Fruit fly (Drosophila melanogaster) whole organism, prepupa: ENCODE measurements around the gene Ugalt.
A peak's percentile ranks its signal among the peaks of the same experiment; 100 is the strongest.

Experiments used
- Blimp-1 ChIP-seq: fragments of 200-800 bp; sonication (Bioruptor generic); optimal IDR thresholded peaks from 3 replicates; lab custom pipeline; 2017; ENCODE audit warnings: missing biosample characterization, missing genetic modification characterization, mild to moderate bottlenecking, moderate library complexity, missing genetic modification reagents
- CG10631 ChIP-seq: fragments of 200-800 bp; sonication (Bioruptor generic); optimal IDR thresholded peaks from 2 replicates; lab custom pipeline; 2016; ENCODE audit warnings: missing biosample characterization, missing genetic modification characterization
- CG11294 ChIP-seq: fragments of 200-800 bp; sonication (Bioruptor generic); IDR thresholded peaks from 2 replicates; pipeline ENCODE4 v1.3.6; 2022; ENCODE audit warnings: missing biosample characterization, missing genetic modification characterization
- CG11902 ChIP-seq: fragments of 200-800 bp; sonication (Bioruptor generic); optimal IDR thresholded peaks from 3 replicates; lab custom pipeline; 2016; ENCODE audit warnings: missing biosample characterization, missing genetic modification characterization
- CG1621 ChIP-seq: fragments of 200-800 bp; sonication (Bioruptor generic); optimal IDR thresholded peaks from 3 replicates; lab custom pipeline; 2018; ENCODE audit warnings: missing biosample characterization, mild to moderate bottlenecking, missing genetic modification characterization
- CG16779 ChIP-seq: fragments of 200-800 bp; sonication (Bioruptor generic); optimal IDR thresholded peaks from 3 replicates; lab custom pipeline; 2017; ENCODE audit warnings: missing biosample characterization, mild to moderate bottlenecking, missing genetic modification characterization
- CG31627 ChIP-seq: fragments of 200-800 bp; sonication (Bioruptor generic); optimal IDR thresholded peaks from 3 replicates; lab custom pipeline; 2016; ENCODE audit warnings: missing biosample characterization, missing genetic modification characterization
- CG32006 ChIP-seq: fragments of 200-800 bp; sonication (Bioruptor generic); optimal IDR thresholded peaks from 3 replicates; lab custom pipeline; 2017; ENCODE audit warnings: missing biosample characterization, mild to moderate bottlenecking, missing genetic modification characterization
- CG34406 ChIP-seq: fragments of 200-800 bp; sonication (Bioruptor generic); optimal IDR thresholded peaks from 3 replicates; lab custom pipeline; 2016; ENCODE audit warnings: missing biosample characterization, missing genetic modification characterization
- CG3919 ChIP-seq: fragments of 200-800 bp; sonication (Bioruptor generic); optimal IDR thresholded peaks from 3 replicates; lab custom pipeline; 2016; ENCODE audit warnings: missing biosample characterization, missing genetic modification characterization
- CG4318 ChIP-seq: fragments of 200-800 bp; sonication (Bioruptor generic); optimal IDR thresholded peaks from 3 replicates; lab custom pipeline; 2017; ENCODE audit warnings: missing biosample characterization, mild to moderate bottlenecking, missing genetic modification characterization
- CG6276 ChIP-seq: fragments of 200-800 bp; sonication (Bioruptor generic); optimal IDR thresholded peaks from 2 replicates; lab custom pipeline; 2017; ENCODE audit warnings: missing biosample characterization, mild to moderate bottlenecking, missing genetic modification characterization
- CG6792 ChIP-seq: fragments of 200-800 bp; sonication (Bioruptor generic); optimal IDR thresholded peaks from 3 replicates; lab custom pipeline; 2016; ENCODE audit warnings: missing biosample characterization, missing genetic modification characterization
- CG6854 ChIP-seq: fragments of 200-800 bp; sonication (Bioruptor generic); optimal IDR thresholded peaks from 2 replicates; lab custom pipeline; 2017; ENCODE audit warnings: missing biosample characterization, mild to moderate bottlenecking, missing genetic modification characterization
- CG7368 ChIP-seq: fragments of 200-800 bp; sonication (Bioruptor generic); optimal IDR thresholded peaks from 3 replicates; lab custom pipeline; 2016; ENCODE audit warnings: missing biosample characterization, missing genetic modification characterization
- CG8632 ChIP-seq: fragments of 200-800 bp; sonication (Bioruptor generic); optimal IDR thresholded peaks from 3 replicates; lab custom pipeline; 2016; ENCODE audit warnings: missing biosample characterization, missing genetic modification characterization
- CG9139 ChIP-seq: fragments of 200-800 bp; sonication (Bioruptor generic); optimal IDR thresholded peaks from 3 replicates; lab custom pipeline; 2017; ENCODE audit warnings: missing biosample characterization, mild to moderate bottlenecking, missing genetic modification characterization
- Eip75B ChIP-seq: fragments of 200-800 bp; sonication (Bioruptor generic); optimal IDR thresholded peaks from 3 replicates; lab custom pipeline; 2016; ENCODE audit warnings: missing biosample characterization, missing genetic modification characterization
- Eip78C ChIP-seq: fragments of 200-800 bp; sonication (Bioruptor generic); peaks from one replicate; lab custom pipeline; 2016; ENCODE audit warnings: missing biosample characterization, missing genetic modification characterization
- Eip93F ChIP-seq: fragments of 200-800 bp; sonication (Bioruptor generic); optimal IDR thresholded peaks from 2 replicates; lab custom pipeline; 2016; ENCODE audit warnings: missing biosample characterization, mild to moderate bottlenecking, missing genetic modification characterization
- Hr38 ChIP-seq: sonication (Bioruptor generic); optimal IDR thresholded peaks from 2 replicates; lab custom pipeline; 2016; ENCODE audit warnings: missing biosample characterization, missing genetic modification characterization
- Hr39 ChIP-seq: fragments of 200-800 bp; sonication (Bioruptor generic); optimal IDR thresholded peaks from 2 replicates; lab custom pipeline; 2016; ENCODE audit warnings: missing biosample characterization, missing genetic modification characterization
- Hr4 ChIP-seq: fragments of 200-800 bp; sonication (Bioruptor generic); optimal IDR thresholded peaks from 3 replicates; lab custom pipeline; 2016; ENCODE audit warnings: missing biosample characterization, missing genetic modification characterization
- Lpt ChIP-seq: fragments of 200-800 bp; sonication (Bioruptor generic); optimal IDR thresholded peaks from 3 replicates; lab custom pipeline; 2016; ENCODE audit warnings: missing biosample characterization, missing genetic modification characterization
- Met ChIP-seq: fragments of 200-800 bp; sonication (Bioruptor generic); optimal IDR thresholded peaks from 3 replicates; lab custom pipeline; 2016; ENCODE audit warnings: missing biosample characterization, missing genetic modification characterization
- Sox102F ChIP-seq: fragments of 200-800 bp; sonication (Bioruptor generic); optimal IDR thresholded peaks from 2 replicates; lab custom pipeline; 2016; ENCODE audit warnings: missing biosample characterization, mild to moderate bottlenecking, missing genetic modification characterization
- Sox14 ChIP-seq: fragments of 200-800 bp; sonication (Bioruptor generic); optimal IDR thresholded peaks from 3 replicates; lab custom pipeline; 2016; ENCODE audit warnings: missing biosample characterization, missing genetic modification characterization
- achi ChIP-seq: fragments of 200-800 bp; sonication (Bioruptor generic); optimal IDR thresholded peaks from 3 replicates; lab custom pipeline; 2016; ENCODE audit warnings: missing biosample characterization, missing genetic modification characterization
- cyc ChIP-seq: fragments of 200-800 bp; sonication (Bioruptor generic); optimal IDR thresholded peaks from 3 replicates; lab custom pipeline; 2016; ENCODE audit warnings: missing biosample characterization, missing genetic modification characterization
- dsx ChIP-seq: fragments of 200-800 bp; optimal IDR thresholded peaks from 3 replicates; lab custom pipeline; 2019; ENCODE audit warnings: missing biosample characterization, mild to moderate bottlenecking, missing genetic modification characterization, moderate library complexity; ENCODE audit not compliant: poor library complexity, severe bottlenecking
- fd59A ChIP-seq: fragments of 200-800 bp; sonication (Bioruptor generic); optimal IDR thresholded peaks from 2 replicates; lab custom pipeline; 2017; ENCODE audit warnings: missing biosample characterization, mild to moderate bottlenecking, missing genetic modification characterization, missing genetic modification reagents
- fd85E ChIP-seq: fragments of 200-800 bp; sonication (Bioruptor generic); optimal IDR thresholded peaks from 3 replicates; lab custom pipeline; 2016; ENCODE audit warnings: missing biosample characterization, missing genetic modification characterization
- fkh ChIP-seq: fragments of 200-800 bp; sonication (Bioruptor generic); optimal IDR thresholded peaks from 3 replicates; lab custom pipeline; 2017; ENCODE audit warnings: missing biosample characterization, mild to moderate bottlenecking, missing genetic modification characterization, moderate library complexity
- lz ChIP-seq: fragments of 200-800 bp; sonication (Bioruptor generic); optimal IDR thresholded peaks from 3 replicates; lab custom pipeline; 2016; ENCODE audit warnings: missing biosample characterization, missing genetic modification characterization
- net ChIP-seq: fragments of 200-800 bp; sonication (Bioruptor generic); optimal IDR thresholded peaks from 3 replicates; lab custom pipeline; 2016; ENCODE audit warnings: missing biosample characterization, missing genetic modification characterization
- pdm3 ChIP-seq: fragments of 200-800 bp; sonication (Bioruptor generic); optimal IDR thresholded peaks from 3 replicates; lab custom pipeline; 2016; ENCODE audit warnings: missing biosample characterization, missing genetic modification characterization
- ss ChIP-seq, 2 experiments: fragments of 200-800 bp; sonication (Bioruptor generic); optimal IDR thresholded peaks; 2 replicates in 1 of 2; 3 replicates in 1 of 2; lab custom pipeline; 2017 to 2018; ENCODE audit warnings: mild to moderate bottlenecking in 2 of 2, missing biosample characterization in 2 of 2, missing genetic modification characterization in 2 of 2, moderate library complexity in 1 of 2
- svp ChIP-seq: fragments of 200-800 bp; sonication (Bioruptor generic); peaks from one replicate; lab custom pipeline; 2016; ENCODE audit warnings: missing biosample characterization, missing genetic modification characterization
- vri ChIP-seq: fragments of 200-800 bp; sonication (Bioruptor generic); optimal IDR thresholded peaks from 3 replicates; lab custom pipeline; 2016; ENCODE audit warnings: missing biosample characterization, mild to moderate bottlenecking, missing genetic modification characterization

The Ugalt gene

dm6 chrX:2657220-2657619 is 46.4 kb downstream of the Ugalt start:
- peak; percentile 49 for TF ChIP-seq svp
- no peak for TF ChIP-seq dsx (GFP tag; lab: Kevin White, UChicago)
- peak; percentile 17 for TF ChIP-seq Eip78C (GFP tag; lab: Kevin White, UChicago)
- TF ChIP-seq ss (GFP tag; optimal IDR thresholded peaks at IDR 0.05; lab: Kevin White, UChicago): peak in 1 of 2 experiments; percentile 18
- no peak for TF ChIP-seq CG32006 (GFP tag; lab: Kevin White, UChicago)

DNA sequence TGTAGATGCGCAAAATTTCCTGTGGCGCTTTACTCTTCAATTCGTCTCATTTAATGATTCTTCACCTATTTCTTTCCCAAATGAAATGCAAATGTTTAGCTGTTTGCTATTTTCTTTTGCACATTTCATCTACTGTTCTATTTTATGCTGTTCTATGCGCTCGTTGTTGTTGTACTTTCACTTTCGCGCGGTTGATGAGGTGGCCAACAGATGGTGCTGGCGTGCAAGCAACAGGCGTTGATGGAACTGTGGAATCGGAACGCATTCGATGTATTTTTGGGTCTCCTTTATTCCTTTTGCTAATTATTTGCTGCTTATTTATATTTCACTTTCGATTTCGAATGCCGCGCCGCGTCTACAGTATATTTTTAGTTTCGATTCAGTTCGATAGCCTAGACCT is 47.7 kb downstream of the Ugalt start:
- TF ChIP-seq pdm3 (GFP tag; lab: Kevin White, UChicago) (no peak), Lpt (no peak), fd59A (GFP tag; lab: Kevin White, UChicago) (no peak), CG6854 (GFP tag; lab: Kevin White, UChicago) (no peak), Hr38 (GFP tag; lab: Kevin White, UChicago) (no peak), Met (no peak), CG16779 (tag; lab: Kevin White, UChicago) (no peak), Hr4 (no peak), CG32006 (GFP tag; lab: Kevin White, UChicago) (no peak), Eip78C (GFP tag; lab: Kevin White, UChicago) (peak; percentile 5), Blimp-1 (GFP tag; lab: Kevin White, UChicago) (peak; percentile 80), CG34406 (GFP tag; lab: Kevin White, UChicago) (no peak)

dm6 chrX:2655479-2655878 is 48.2 kb downstream of the Ugalt start:
- TF ChIP-seq CG4318 (GFP tag; lab: Kevin White, UChicago) (no peak), CG1621 (tag; lab: Kevin White, UChicago) (no peak), svp (peak; percentile 83), Eip93F (GFP tag; lab: Kevin White, UChicago) (no peak), CG10631 (GFP tag; lab: Kevin White, UChicago) (no peak), Blimp-1 (GFP tag; lab: Kevin White, UChicago) (no peak), CG3919 (GFP tag; lab: Kevin White, UChicago) (no peak)
- TF ChIP-seq, all 60 proteins: peak for 1

DNA sequence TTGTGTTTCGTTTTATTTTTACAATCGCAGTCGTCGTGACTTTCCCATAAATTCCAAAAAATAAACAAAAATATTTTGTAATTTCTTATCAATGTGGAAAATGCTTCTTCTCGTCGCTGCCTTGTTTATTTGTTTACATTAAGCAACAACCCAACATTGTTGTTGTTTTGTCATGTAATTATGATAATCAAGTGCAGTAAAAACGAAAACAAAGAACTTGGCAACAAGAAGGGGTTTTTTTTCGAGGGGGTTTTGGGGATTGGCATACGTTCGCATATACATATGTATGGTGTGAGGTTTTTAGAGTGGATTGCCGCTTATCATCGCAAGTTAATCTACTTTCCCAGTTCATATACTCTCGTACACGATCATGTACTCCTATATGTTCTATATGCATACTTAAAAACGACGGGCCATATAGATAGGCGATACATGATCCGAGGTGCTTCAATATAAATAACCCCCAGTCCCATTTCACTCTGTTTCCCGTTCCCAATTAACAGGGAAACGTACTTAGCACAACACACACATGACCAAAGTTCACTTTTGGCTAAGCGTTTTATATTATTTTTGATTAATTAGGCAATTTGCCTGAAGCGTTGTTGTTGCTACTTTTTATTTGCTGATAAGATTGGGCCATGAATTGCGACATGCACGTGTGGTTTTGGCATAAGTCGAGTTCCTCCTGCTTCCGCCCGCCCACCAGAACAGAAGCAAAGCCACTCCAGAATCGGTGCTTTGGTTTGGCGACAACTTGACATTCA is 49.9 kb downstream of the Ugalt start:
- TF ChIP-seq vri (GFP tag; lab: Kevin White, UChicago): peak; percentile 78
- peak; percentile 36 to 37 for TF ChIP-seq ss (GFP tag; optimal IDR thresholded peaks at IDR 0.05; lab: Kevin White, UChicago)
- TF ChIP-seq Sox14 (GFP tag; lab: Kevin White, UChicago): peak; percentile 52
- peak; percentile 61 for TF ChIP-seq Eip93F (GFP tag; lab: Kevin White, UChicago)
- no peak for TF ChIP-seq CG11294
- TF ChIP-seq CG6792 (GFP tag; lab: Kevin White, UChicago): no peak
- peak; percentile 50 for TF ChIP-seq dsx (GFP tag; lab: Kevin White, UChicago)
- no peak for TF ChIP-seq fd85E (GFP tag; lab: Kevin White, UChicago)
- no peak for TF ChIP-seq pdm3 (GFP tag; lab: Kevin White, UChicago)
- TF ChIP-seq CG34406 (GFP tag; lab: Kevin White, UChicago): no peak
- peak; percentile 74 for TF ChIP-seq fkh (GFP tag; lab: Kevin White, UChicago)
- peak; percentile 2 for TF ChIP-seq CG8632 (GFP tag; lab: Kevin White, UChicago)
- TF ChIP-seq lz (GFP tag; lab: Kevin White, UChicago): no peak
- no peak for TF ChIP-seq fd59A (GFP tag; lab: Kevin White, UChicago)
- TF ChIP-seq CG11902 (GFP tag; lab: Kevin White, UChicago): no peak
- no peak for TF ChIP-seq CG32006 (GFP tag; lab: Kevin White, UChicago)
- TF ChIP-seq CG1621 (tag; lab: Kevin White, UChicago): no peak
- no peak for TF ChIP-seq cyc (GFP tag; lab: Kevin White, UChicago)
- TF ChIP-seq achi (GFP tag; lab: Kevin White, UChicago): no peak
- no peak for TF ChIP-seq net
- TF ChIP-seq Eip75B (GFP tag; lab: Kevin White, UChicago): no peak
- peak; percentile 50 for TF ChIP-seq Eip78C (GFP tag; lab: Kevin White, UChicago)
- TF ChIP-seq CG9139 (GFP tag; lab: Kevin White, UChicago): peak; percentile 5
- TF ChIP-seq CG31627 (GFP tag; lab: Kevin White, UChicago): no peak
- no peak for TF ChIP-seq CG3919 (GFP tag; lab: Kevin White, UChicago)
- no peak for TF ChIP-seq Hr39 (GFP tag; lab: Kevin White, UChicago)
- no peak for TF ChIP-seq CG6276 (GFP tag; lab: Kevin White, UChicago)
- TF ChIP-seq svp: peak; percentile 90
- TF ChIP-seq CG7368 (GFP tag; lab: Kevin White, UChicago): no peak
- peak; percentile 1 for TF ChIP-seq Sox102F (GFP tag; lab: Kevin White, UChicago)
